Fruit fly (Drosophila melanogaster) whole organism, embryonic: ENCODE results near the gene Dhc62B.

Experiments used
- Blimp-1 ChIP-seq: fragments of 200-800 bp; sonication (Bioruptor generic); optimal IDR thresholded peaks from 3 replicates; lab custom pipeline; 2018; ENCODE audit warnings: missing biosample characterization, missing genetic modification characterization, mild to moderate bottlenecking, moderate library complexity, missing genetic modification reagents
- CG10959 ChIP-seq: fragments of 200-800 bp; sonication (Bioruptor generic); IDR thresholded peaks from 2 replicates; pipeline ENCODE4 v1.3.6; 2022; ENCODE audit warnings: missing biosample characterization, missing genetic modification characterization
- CG10979 ChIP-seq: fragments of 200-800 bp; sonication (Bioruptor generic); optimal IDR thresholded peaks from 2 replicates; lab custom pipeline; 2018; ENCODE audit warnings: missing biosample characterization, mild to moderate bottlenecking, missing genetic modification characterization, moderate library complexity
- CG12071 ChIP-seq: fragments of 200-800 bp; sonication (Bioruptor generic); optimal IDR thresholded peaks from 3 replicates; lab custom pipeline; 2018; ENCODE audit warnings: missing biosample characterization, mild to moderate bottlenecking, missing genetic modification characterization
- CG12236 ChIP-seq: fragments of 200-800 bp; sonication (Bioruptor generic); optimal IDR thresholded peaks from 2 replicates; lab custom pipeline; 2016; ENCODE audit warnings: missing biosample characterization, missing genetic modification characterization
- CG13287 ChIP-seq: fragments of 200-800 bp; sonication (Bioruptor generic); IDR thresholded peaks from 2 replicates; pipeline ENCODE4 v1.3.6; 2022; ENCODE audit warnings: missing biosample characterization, missing genetic modification characterization; ENCODE audit not compliant: partially characterized antibody
- CG1647 ChIP-seq: fragments of 200-800 bp; sonication (Bioruptor generic); optimal IDR thresholded peaks from 3 replicates; lab custom pipeline; 2016; ENCODE audit warnings: missing biosample characterization, missing genetic modification characterization
- CG16779 ChIP-seq: fragments of 200-800 bp; sonication (Bioruptor generic); IDR thresholded peaks from 2 replicates; pipeline ENCODE4 v1.3.6; 2022; ENCODE audit warnings: missing biosample characterization, missing genetic modification characterization
- CG30403 ChIP-seq: fragments of 200-800 bp; sonication (Bioruptor generic); optimal IDR thresholded peaks from 3 replicates; lab custom pipeline; 2016; ENCODE audit warnings: missing biosample characterization, missing genetic modification characterization
- CG31441 ChIP-seq: fragments of 200-800 bp; sonication (Bioruptor generic); IDR thresholded peaks from 2 replicates; pipeline ENCODE4 v1.3.6; 2022; ENCODE audit warnings: missing biosample characterization, missing genetic modification characterization
- CG32532 ChIP-seq: fragments of 200-800 bp; sonication (Bioruptor generic); IDR thresholded peaks from 2 replicates; pipeline ENCODE4 v1.3.6; 2022; ENCODE audit warnings: missing biosample characterization, missing genetic modification characterization
- CG34376 ChIP-seq: fragments of 200-800 bp; sonication (Bioruptor generic); optimal IDR thresholded peaks from 2 replicates; lab custom pipeline; 2018; ENCODE audit warnings: missing biosample characterization, mild to moderate bottlenecking, missing genetic modification characterization
- CG3995 ChIP-seq: fragments of 200-800 bp; sonication (Bioruptor generic); optimal IDR thresholded peaks from 3 replicates; lab custom pipeline; 2016; ENCODE audit warnings: missing biosample characterization, missing genetic modification characterization
- CG7372 ChIP-seq: fragments of 200-800 bp; sonication (Bioruptor generic); IDR thresholded peaks from 2 replicates; pipeline ENCODE4 v1.3.6; 2022; ENCODE audit warnings: missing biosample characterization, missing genetic modification characterization
- CG7987 ChIP-seq: fragments of 200-800 bp; sonication (Bioruptor generic); optimal IDR thresholded peaks from 2 replicates; lab custom pipeline; 2018; ENCODE audit warnings: missing biosample characterization, mild to moderate bottlenecking, missing genetic modification characterization, moderate library complexity
- CG9609 ChIP-seq: fragments of 200-800 bp; sonication (Bioruptor generic); optimal IDR thresholded peaks from 3 replicates; lab custom pipeline; 2016; ENCODE audit warnings: missing biosample characterization, missing genetic modification characterization
- CG9817 ChIP-seq: fragments of 200-800 bp; sonication (Bioruptor generic); optimal IDR thresholded peaks from 2 replicates; lab custom pipeline; 2018; ENCODE audit warnings: missing biosample characterization, mild to moderate bottlenecking, missing genetic modification characterization, moderate library complexity
- CoRest ChIP-seq: fragments of 200-800 bp; sonication (Bioruptor generic); optimal IDR thresholded peaks from 3 replicates; lab custom pipeline; 2018; ENCODE audit warnings: missing biosample characterization, mild to moderate bottlenecking, missing genetic modification characterization, moderate library complexity
- D19A ChIP-seq: fragments of 200-800 bp; optimal IDR thresholded peaks from 3 replicates; lab custom pipeline; 2019; ENCODE audit warnings: missing biosample characterization, mild to moderate bottlenecking, missing genetic modification characterization, moderate library complexity
- Doc2 ChIP-seq: fragments of 200-800 bp; sonication (Bioruptor generic); IDR thresholded peaks from 2 replicates; pipeline ENCODE4 v1.3.6; 2022; ENCODE audit warnings: missing biosample characterization, missing genetic modification characterization
- Fer1 ChIP-seq: fragments of 200-800 bp; sonication (Bioruptor generic); optimal IDR thresholded peaks from 2 replicates; lab custom pipeline; 2017; ENCODE audit warnings: missing biosample characterization, mild to moderate bottlenecking, missing genetic modification characterization
- GATAe ChIP-seq: fragments of 200-800 bp; sonication (Bioruptor generic); conservative IDR thresholded peaks from 2 replicates; pipeline ENCODE4 v1.3.6; 2022; ENCODE audit warnings: missing biosample characterization, missing genetic modification characterization
- Hmr ChIP-seq: fragments of 200-800 bp; sonication (Bioruptor generic); optimal IDR thresholded peaks from 3 replicates; lab custom pipeline; 2017; ENCODE audit warnings: mild to moderate bottlenecking, missing biosample characterization, missing genetic modification reagents, missing genetic modification characterization
- Hmx ChIP-seq: fragments of 200-800 bp; sonication (Bioruptor generic); optimal IDR thresholded peaks from 2 replicates; lab custom pipeline; 2016; ENCODE audit warnings: missing biosample characterization, missing genetic modification characterization
- MESR4 ChIP-seq: fragments of 200-800 bp; sonication (Bioruptor generic); optimal IDR thresholded peaks from 2 replicates; lab custom pipeline; 2018; ENCODE audit warnings: missing biosample characterization, mild to moderate bottlenecking, missing genetic modification characterization, moderate library complexity
- NFAT ChIP-seq: fragments of 200-800 bp; sonication (Bioruptor generic); IDR thresholded peaks from 2 replicates; pipeline ENCODE4 v1.3.6; 2022; ENCODE audit warnings: missing biosample characterization, missing genetic modification characterization
- Neu2 ChIP-seq: fragments of 200-800 bp; sonication (Bioruptor generic); optimal IDR thresholded peaks from 3 replicates; lab custom pipeline; 2016; ENCODE audit warnings: missing biosample characterization, missing genetic modification characterization, borderline replicate concordance
- Optix ChIP-seq: fragments of 200-800 bp; sonication (Bioruptor generic); IDR thresholded peaks from 3 replicates; pipeline ENCODE4 v1.3.6; 2022; ENCODE audit warnings: missing biosample characterization, missing genetic modification characterization
- Poxn ChIP-seq: fragments of 200-800 bp; sonication (Bioruptor generic); IDR thresholded peaks from 2 replicates; pipeline ENCODE4 v1.3.6; 2022; ENCODE audit warnings: missing biosample characterization, missing genetic modification characterization
- Sox102F ChIP-seq: fragments of 200-800 bp; sonication (Bioruptor generic); optimal IDR thresholded peaks from 2 replicates; lab custom pipeline; 2018; ENCODE audit warnings: missing biosample characterization, mild to moderate bottlenecking, missing genetic modification characterization, moderate library complexity
- abd-A ChIP-seq: fragments of 200-800 bp; sonication (Bioruptor generic); optimal IDR thresholded peaks from 3 replicates; lab custom pipeline; 2019; ENCODE audit warnings: missing biosample characterization, mild to moderate bottlenecking, missing genetic modification characterization, moderate library complexity
- ato ChIP-seq: fragments of 200-800 bp; sonication (Bioruptor generic); IDR thresholded peaks from 2 replicates; pipeline ENCODE4 v1.3.6; 2022; ENCODE audit warnings: missing biosample characterization, missing genetic modification characterization; ENCODE audit not compliant: partially characterized antibody
- cas ChIP-seq: fragments of 200-800 bp; sonication (Bioruptor generic); IDR thresholded peaks from 2 replicates; pipeline ENCODE4 v1.3.6; 2022; ENCODE audit warnings: missing biosample characterization, missing genetic modification characterization
- cwo ChIP-seq: fragments of 200-800 bp; sonication (Bioruptor generic); optimal IDR thresholded peaks from 3 replicates; lab custom pipeline; 2017; ENCODE audit warnings: missing biosample characterization, missing genetic modification characterization, mild to moderate bottlenecking, moderate library complexity, missing genetic modification reagents
- da ChIP-seq: fragments of 200-800 bp; sonication (Bioruptor generic); optimal IDR thresholded peaks from 2 replicates; lab custom pipeline; 2016; ENCODE audit warnings: missing biosample characterization, missing genetic modification characterization
- grn ChIP-seq: fragments of 200-800 bp; sonication (Bioruptor generic); optimal IDR thresholded peaks from 3 replicates; lab custom pipeline; 2017; ENCODE audit warnings: missing biosample characterization, missing genetic modification characterization
- kay ChIP-seq: fragments of 200-800 bp; sonication (Bioruptor generic); optimal IDR thresholded peaks from 2 replicates; lab custom pipeline; 2016; ENCODE audit warnings: missing biosample characterization, missing genetic modification characterization
- lab ChIP-seq: fragments of 200-800 bp; sonication (Bioruptor generic); optimal IDR thresholded peaks from 3 replicates; lab custom pipeline; 2017; ENCODE audit warnings: missing biosample characterization, missing genetic modification characterization, mild to moderate bottlenecking, moderate library complexity, missing genetic modification reagents
- lov ChIP-seq, 2 experiments: fragments of 200-800 bp in 1 of 2; fragments of >200 bp in 1 of 2; sonication (Bioruptor generic) in 1 of 2; IDR thresholded peaks in 1 of 2; optimal IDR thresholded peaks in 1 of 2; 2 replicates in 1 of 2; 3 replicates in 1 of 2; pipeline versions ENCODE4 v1.3.6 to Lab custom; 2017 to 2022; ENCODE audit warnings: missing biosample characterization in 1 of 2, missing genetic modification characterization in 1 of 2
- nerfin-2 ChIP-seq: fragments of 200-800 bp; sonication (Bioruptor generic); IDR thresholded peaks from 2 replicates; pipeline ENCODE4 v1.3.6; 2022; ENCODE audit warnings: missing biosample characterization, missing genetic modification characterization; ENCODE audit not compliant: partially characterized antibody
- oc ChIP-seq: fragments of 200-800 bp; sonication (Bioruptor generic); optimal IDR thresholded peaks from 2 replicates; lab custom pipeline; 2018; ENCODE audit warnings: missing biosample characterization, mild to moderate bottlenecking, missing genetic modification characterization, moderate library complexity
- onecut ChIP-seq: fragments of 200-800 bp; sonication (Bioruptor generic); IDR thresholded peaks from 2 replicates; pipeline ENCODE4 v1.3.6; 2022; ENCODE audit warnings: missing biosample characterization, missing genetic modification characterization
- slp2 ChIP-seq: fragments of 200-800 bp; sonication (Bioruptor generic); optimal IDR thresholded peaks from 2 replicates; lab custom pipeline; 2016; ENCODE audit warnings: missing biosample characterization, missing genetic modification characterization
- stc ChIP-seq: fragments of 200-800 bp; sonication (Bioruptor generic); IDR thresholded peaks from 2 replicates; pipeline ENCODE4 v1.3.6; 2022; ENCODE audit warnings: missing biosample characterization, missing genetic modification characterization
- tin ChIP-seq: fragments of 200-800 bp; sonication (Bioruptor generic); optimal IDR thresholded peaks from 3 replicates; lab custom pipeline; 2016; ENCODE audit warnings: missing biosample characterization, missing genetic modification characterization
- ttk ChIP-seq: fragments of 200-800 bp; sonication (Bioruptor generic); IDR thresholded peaks from 2 replicates; pipeline ENCODE4 v2.1.2; 2022; ENCODE audit warnings: missing biosample characterization, missing genetic modification characterization
- vnd ChIP-seq: fragments of 200-800 bp; sonication (Bioruptor generic); IDR thresholded peaks from 3 replicates; pipeline ENCODE4 v1.3.6; 2022; ENCODE audit warnings: missing biosample characterization, missing genetic modification characterization; ENCODE audit not compliant: partially characterized antibody
- vvl ChIP-seq: fragments of 200-800 bp; sonication (Bioruptor generic); IDR thresholded peaks from 2 replicates; pipeline ENCODE4 v1.3.6; 2022; ENCODE audit warnings: missing biosample characterization, missing genetic modification characterization

The Dhc62B gene

dm6 chr3L:1755458-1755984 is 16.0 kb downstream of the Dhc62B start, which contains the start of gene Cht2 (continued):
- TF ChIP-seq MESR4 (GFP tag; lab: Kevin White, UChicago) (no peak), D19A (no peak), CoRest (tag; lab: Kevin White, UChicago) (no peak), Sox102F (GFP tag; lab: Kevin White, UChicago) (no peak), Hmr (peak; percentile 9), kay (GFP tag; lab: Kevin White, UChicago) (no peak), CG3995 (GFP tag; lab: Kevin White, UChicago) (no peak), oc (tag; lab: Kevin White, UChicago) (peak; percentile 11), Hmx (no peak), CG31441 (GFP tag; lab: Robert Waterston, UW) (no peak), CG16779 (GFP tag; lab: Robert Waterston, UW) (0 out of 2 replicates have a peak, but pooled peaks have one; percentile 11), Poxn (GFP tag; lab: Robert Waterston, UW) (no peak)

DNA sequence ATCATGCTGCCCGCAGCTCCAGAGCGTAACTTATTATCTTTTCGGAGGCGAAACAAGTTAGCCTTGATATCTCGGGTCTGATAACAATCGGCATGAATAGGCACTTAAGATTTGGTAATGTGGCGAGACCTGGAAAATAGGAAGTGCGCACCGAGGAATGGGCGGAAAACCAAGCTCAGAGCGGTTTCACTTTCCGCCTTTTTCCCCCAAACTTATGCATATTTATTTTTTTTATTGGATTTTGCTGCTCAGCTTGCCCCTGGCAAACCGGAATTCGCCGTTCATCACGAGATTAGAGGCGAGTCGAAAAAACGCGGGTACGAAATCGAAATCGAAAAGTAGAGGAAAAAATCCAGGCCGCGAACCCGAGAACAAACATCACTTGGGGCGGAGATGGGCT is 16.6 kb downstream of the Dhc62B start:
- TF ChIP-seq cwo (GFP tag; lab: Kevin White, UChicago) (peak; percentile 23), CG1647 (no peak), nerfin-2 (GFP tag; lab: Robert Waterston, UW) (no peak), lov (optimal IDR thresholded peaks at IDR 0.05; lab: Kevin White, UChicago) (no peak), lov (GFP tag; IDR thresholded peaks at IDR 0.05; lab: Robert Waterston, UW) (0 out of 3 replicates have a peak, but pooled peaks have one; percentile 36), grn (GFP tag; lab: Kevin White, UChicago) (peak; percentile 20), Blimp-1 (GFP tag; lab: Kevin White, UChicago) (peak; percentile 82), vvl (peak; percentile 47)

DNA sequence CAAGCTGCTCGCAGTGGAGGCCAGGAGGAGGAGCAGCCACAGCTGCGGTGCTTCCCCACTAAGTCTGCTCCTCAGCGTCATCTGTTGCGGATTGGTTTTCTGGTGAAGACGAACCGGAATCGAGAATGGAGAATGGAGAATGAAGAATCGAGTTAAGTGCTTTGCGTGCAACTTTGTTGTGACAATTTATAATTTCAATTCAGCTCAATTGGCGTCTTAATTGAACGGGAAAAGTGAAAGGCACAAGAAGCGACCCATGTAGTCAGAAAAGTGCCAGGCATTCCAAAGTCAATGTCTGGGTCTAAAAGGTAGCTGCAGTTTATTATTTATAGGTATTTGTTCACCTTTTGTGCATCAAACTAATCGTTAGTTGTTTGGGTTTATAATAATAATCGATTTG is 17.3 kb downstream of the Dhc62B start:
- no peak for TF ChIP-seq CG7372 (GFP tag; lab: Robert Waterston, UW)
- no peak for TF ChIP-seq CG12071
- TF ChIP-seq CG34376 (GFP tag; lab: Kevin White, UChicago): no peak
- TF ChIP-seq Fer1 (GFP tag; lab: Kevin White, UChicago): no peak
- TF ChIP-seq stc (GFP tag; lab: Robert Waterston, UW): no peak
- TF ChIP-seq cas (GFP tag; lab: Robert Waterston, UW): no peak
- TF ChIP-seq da: no peak
- no peak for TF ChIP-seq CG30403 (GFP tag; lab: Kevin White, UChicago)
- TF ChIP-seq CG13287: no peak
- TF ChIP-seq Doc2 (GFP tag; lab: Robert Waterston, UW): no peak
- TF ChIP-seq Optix: no peak
- TF ChIP-seq CG32532 (GFP tag; lab: Robert Waterston, UW): no peak
- no peak for TF ChIP-seq NFAT (GFP tag; lab: Robert Waterston, UW)
- no peak for TF ChIP-seq GATAe (GFP tag; lab: Robert Waterston, UW)

- TF ChIP-seq CG9609 (GFP tag; lab: Kevin White, UChicago) (no peak), tin (GFP tag; lab: Kevin White, UChicago) (no peak), CG7987 (no peak), Neu2 (no peak), ato (no peak), abd-A (tag; lab: Kevin White, UChicago) (peak; percentile 27), slp2 (GFP tag; lab: Kevin White, UChicago) (no peak), CG10979 (tag; lab: Kevin White, UChicago) (no peak), CG12236 (no peak), CG9817 (tag; lab: Kevin White, UChicago) (no peak), onecut (0 out of 2 replicates have a peak, but pooled peaks have one; percentile 35), ttk (GFP tag; lab: Robert Waterston, UW) (no peak), vnd (GFP tag; lab: Robert Waterston, UW) (no peak), CG10959 (GFP tag; lab: Robert Waterston, UW) (no peak), lab (GFP tag; lab: Kevin White, UChicago) (no peak)
These were observed 23.3 kb downstream of the Dhc62B start for dm6 chr3L:1748218-1748617.
